Worm (Caenorhabditis elegans): Measurements from ENCODE around the gene F59B10.5.

DNA sequence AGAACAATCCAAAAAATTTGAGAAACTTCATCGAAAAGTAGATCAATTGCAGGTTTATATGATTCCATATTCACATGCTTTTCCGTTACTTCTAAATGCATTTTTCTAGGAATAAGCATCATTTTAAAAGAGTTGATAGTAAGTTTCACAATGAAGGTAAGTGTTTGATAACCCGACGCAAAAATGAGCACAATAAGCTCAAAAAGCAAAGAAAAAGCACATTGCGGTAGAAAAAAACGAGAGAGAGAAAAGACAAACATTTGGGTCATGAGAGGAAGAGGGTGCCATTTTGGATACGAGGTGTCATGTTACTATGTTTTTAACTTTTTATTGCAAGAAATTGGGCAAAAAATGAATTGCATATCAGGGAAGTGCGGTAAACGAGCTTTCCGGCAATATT is 891 bp upstream of the F59B10.5 start, which contains the start of gene F59B10.6:
- TF ChIP-seq sptf-1 (tag; optimal IDR thresholded peaks at IDR 0.05) (no peak), mab-5 (tag; optimal IDR thresholded peaks at IDR 0.05) (no peak), ceh-83 (GFP tag; optimal IDR thresholded peaks at IDR 0.05) (no peak), elt-1 (tag; optimal IDR thresholded peaks at IDR 0.05; ENCODE audit: borderline replicate concordance, insufficient read depth) (no peak), pha-4 (tag; optimal IDR thresholded peaks at IDR 0.05) (no peak), nhr-237 (tag; optimal IDR thresholded peaks at IDR 0.05) (no peak), unc-62 (GFP tag; optimal IDR thresholded peaks at IDR 0.05) (no peak)
